Worm (Caenorhabditis elegans): ENCODE measurements around the gene F38B6.6.

The F38B6.6 gene

DNA sequence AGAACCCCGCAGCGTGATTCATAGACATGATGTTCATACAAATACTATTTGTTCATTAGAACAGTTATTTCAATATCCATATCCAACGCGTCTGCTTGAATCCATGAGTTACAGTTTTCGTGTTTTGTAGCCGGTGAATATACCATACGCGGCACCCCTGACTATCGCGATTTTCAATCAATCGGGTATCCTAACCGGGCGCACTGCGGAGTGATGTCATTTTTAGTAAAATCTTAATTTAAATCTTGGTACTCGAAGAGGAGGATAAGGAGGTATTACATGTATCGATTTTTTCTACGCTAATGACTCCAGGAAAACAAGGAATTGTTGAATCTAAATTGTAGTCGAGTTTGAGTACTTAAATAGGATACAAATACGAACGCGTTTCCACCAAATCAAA is 20.5 kb downstream of the F38B6.6 start:
- TF ChIP-seq him-1 (tag; optimal IDR thresholded peaks at IDR 0.05) (no peak), dao-5 (tag; optimal IDR thresholded peaks at IDR 0.05) (no peak), W03F9.2 (tag; optimal IDR thresholded peaks at IDR 0.05) (no peak)

DNA sequence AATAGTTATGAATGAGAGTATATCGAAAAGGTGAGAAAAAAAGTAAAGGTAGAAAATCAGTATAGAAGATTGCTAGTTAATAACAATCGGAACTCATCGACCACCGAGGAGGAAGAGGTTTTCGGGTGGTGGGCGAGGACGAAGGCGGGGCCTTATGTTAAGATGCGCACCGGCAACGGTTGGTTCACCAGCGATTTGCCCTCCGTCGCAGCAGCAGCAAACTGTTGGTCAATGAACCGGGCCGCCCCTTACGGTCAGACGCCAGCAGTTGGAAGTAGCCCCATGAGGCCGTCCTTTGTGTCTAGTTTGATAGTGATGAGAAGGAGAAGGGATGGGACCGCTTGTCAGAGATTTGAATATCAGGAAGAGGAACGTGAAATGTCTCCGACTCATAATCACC is 21.0 kb downstream of the F38B6.6 start, which contains the start of gene nhr-137:
Gene nhr-137, minus strand, starts transcription at position 101 of the 400 bp plus-strand sequence.
- TF ChIP-seq him-1 (tag; optimal IDR thresholded peaks at IDR 0.05) (no peak), W03F9.2 (tag; optimal IDR thresholded peaks at IDR 0.05) (no peak), dao-5 (tag; optimal IDR thresholded peaks at IDR 0.05) (no peak)

DNA sequence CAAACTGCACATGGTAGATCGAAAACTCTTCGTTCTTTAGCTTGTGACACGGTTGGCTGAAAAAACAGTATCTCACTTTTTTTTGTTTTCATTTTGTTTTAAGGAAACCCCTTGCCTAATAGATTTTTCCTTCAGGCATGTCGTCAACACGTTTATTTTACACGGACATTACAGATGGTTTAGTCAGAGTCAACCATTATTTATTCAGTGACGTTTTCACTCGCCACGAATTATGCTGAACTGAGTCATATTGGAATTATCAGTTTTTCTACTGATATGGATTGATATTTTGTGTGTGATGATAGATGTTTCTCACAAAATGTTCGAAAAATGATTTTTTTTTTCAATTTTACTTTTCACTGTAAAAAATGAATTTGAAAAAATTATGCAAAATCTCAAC is 22.4 kb downstream of the F38B6.6 start:
- TF ChIP-seq him-1 (tag; optimal IDR thresholded peaks at IDR 0.05), result no peak
- TF ChIP-seq dao-5 (tag; optimal IDR thresholded peaks at IDR 0.05), result no peak

DNA sequence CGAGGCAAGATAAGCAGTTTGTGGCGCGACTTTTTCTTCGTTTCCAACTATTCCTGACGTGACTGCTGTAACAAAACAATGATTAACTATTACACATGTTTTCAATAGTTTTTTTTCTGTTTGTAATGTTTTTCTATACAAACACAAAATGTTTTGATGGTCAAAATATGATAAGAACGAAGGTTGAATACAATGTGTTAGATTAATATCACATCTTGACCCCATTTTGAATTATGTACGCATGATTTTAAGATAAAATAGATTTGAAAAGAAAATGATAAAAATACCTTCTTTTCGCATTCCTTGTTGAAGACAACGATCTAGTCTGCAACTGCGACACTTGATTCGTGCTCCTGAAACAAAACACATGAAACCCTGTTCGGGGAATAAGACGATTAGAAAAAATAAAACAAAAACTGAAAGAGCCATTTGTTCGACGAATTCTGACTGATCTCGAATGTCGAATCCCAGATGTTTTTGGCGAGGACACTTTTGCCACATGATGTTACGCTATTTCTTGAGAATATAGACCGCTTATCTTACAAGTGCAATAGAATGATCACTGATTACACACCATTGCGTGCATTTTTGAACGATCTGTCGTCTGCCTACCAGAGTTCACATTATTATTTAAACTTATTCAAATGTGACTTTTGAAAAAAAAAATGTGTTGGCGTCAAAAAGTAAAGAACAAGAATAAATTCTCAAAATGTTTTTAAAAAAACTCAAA is 24.6 kb downstream of the F38B6.6 start:
- TF ChIP-seq dao-5 (tag; optimal IDR thresholded peaks at IDR 0.05) (no peak), him-1 (tag; optimal IDR thresholded peaks at IDR 0.05) (no peak), W03F9.2 (tag; optimal IDR thresholded peaks at IDR 0.05) (no peak)

DNA sequence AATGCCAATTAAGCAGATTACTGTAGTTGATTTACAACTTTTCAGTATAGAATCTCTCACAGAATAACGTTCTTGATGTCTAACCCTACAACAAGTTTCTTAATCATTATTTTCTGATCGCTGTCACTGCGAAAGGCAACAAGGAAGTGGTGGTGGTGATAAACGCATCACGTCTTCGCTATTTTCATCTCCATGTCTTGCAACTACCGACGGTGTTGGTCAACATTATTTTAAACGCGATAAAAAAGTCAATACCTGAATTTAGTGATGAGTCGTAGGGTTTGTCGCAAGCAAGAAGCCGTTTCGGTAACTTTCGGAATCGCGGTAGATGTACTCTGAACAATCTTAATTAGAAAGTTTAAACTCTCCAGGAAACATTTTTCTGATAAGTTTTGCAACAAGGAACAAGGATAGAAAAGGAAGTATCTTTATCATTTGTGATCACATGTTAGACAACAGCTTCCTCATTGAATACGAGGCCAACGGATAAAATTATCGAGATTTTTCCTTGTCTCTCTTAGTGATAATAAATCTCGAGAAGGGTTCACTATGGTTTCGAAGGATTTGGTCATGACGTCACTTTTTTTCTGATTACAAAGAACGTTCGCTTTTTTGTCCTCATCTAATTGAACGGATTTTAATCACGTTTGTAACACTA is 26.0 kb downstream of the F38B6.6 start:
- TF ChIP-seq him-1 (tag; optimal IDR thresholded peaks at IDR 0.05), result no peak
- TF ChIP-seq W03F9.2 (tag; optimal IDR thresholded peaks at IDR 0.05), result no peak
- no peak for TF ChIP-seq dao-5 (tag; optimal IDR thresholded peaks at IDR 0.05)

DNA sequence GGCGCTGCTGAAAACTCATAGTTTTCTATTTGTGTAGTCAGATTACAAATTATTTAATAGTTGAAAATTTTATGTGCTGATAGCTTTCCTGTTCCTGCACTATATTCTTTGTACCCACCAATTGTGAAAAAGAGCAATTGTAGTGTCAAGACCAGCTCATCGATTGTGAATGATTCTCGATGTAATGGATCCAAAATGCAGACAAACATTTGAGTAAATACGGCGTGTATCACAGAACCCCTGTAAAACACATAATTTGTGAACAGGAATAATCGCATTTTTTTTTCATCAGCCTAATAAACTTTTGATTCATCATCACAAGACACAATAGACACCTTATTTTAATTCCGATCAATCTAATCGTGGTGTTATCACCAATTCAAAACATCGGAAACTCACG is 27.6 kb downstream of the F38B6.6 start:
- no peak for TF ChIP-seq dao-5 (tag; optimal IDR thresholded peaks at IDR 0.05)
- TF ChIP-seq W03F9.2 (tag; optimal IDR thresholded peaks at IDR 0.05), result no peak
- TF ChIP-seq him-1 (tag; optimal IDR thresholded peaks at IDR 0.05), result no peak

DNA sequence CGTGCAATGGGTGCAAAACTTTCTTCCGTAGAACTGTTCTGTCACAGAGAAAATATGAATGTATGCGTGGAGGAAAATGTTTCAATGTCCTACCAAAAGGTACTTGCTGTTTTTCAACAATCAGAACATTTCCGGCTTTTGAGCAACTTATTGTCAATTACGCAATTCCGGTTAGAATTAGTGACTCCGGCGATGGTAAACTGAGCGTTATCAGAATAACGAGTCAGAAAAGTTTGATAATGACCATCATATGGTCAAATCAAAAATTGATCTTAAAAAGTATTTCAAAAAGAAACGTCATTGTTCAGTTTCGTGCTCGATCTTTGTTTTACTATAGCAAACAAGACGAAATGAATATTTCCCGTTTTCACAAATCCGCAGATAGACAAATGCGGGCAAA is 33.1 kb downstream of the F38B6.6 start:
- TF ChIP-seq him-1 (tag; optimal IDR thresholded peaks at IDR 0.05) (no peak), dao-5 (tag; optimal IDR thresholded peaks at IDR 0.05) (no peak), W03F9.2 (tag; optimal IDR thresholded peaks at IDR 0.05) (no peak)

DNA sequence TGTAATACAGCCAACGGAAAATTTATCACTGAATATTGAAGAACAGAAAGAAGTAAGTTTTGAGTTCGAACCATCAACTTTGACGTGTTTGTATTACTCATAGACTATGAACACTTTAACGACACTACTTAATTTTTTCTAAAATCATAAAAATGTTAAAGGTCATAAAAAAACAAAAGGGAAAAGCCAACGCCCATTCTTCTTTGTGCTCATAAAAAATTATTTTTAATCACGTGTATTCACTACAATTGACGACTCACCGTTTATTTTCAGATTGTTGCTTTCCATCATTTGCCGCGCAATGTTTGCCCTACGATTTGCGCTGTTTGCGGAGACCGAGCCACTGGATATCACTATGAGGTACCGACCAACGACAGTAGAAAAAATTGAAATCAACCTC is 33.6 kb downstream of the F38B6.6 start:
- TF ChIP-seq him-1 (tag; optimal IDR thresholded peaks at IDR 0.05), result no peak

DNA sequence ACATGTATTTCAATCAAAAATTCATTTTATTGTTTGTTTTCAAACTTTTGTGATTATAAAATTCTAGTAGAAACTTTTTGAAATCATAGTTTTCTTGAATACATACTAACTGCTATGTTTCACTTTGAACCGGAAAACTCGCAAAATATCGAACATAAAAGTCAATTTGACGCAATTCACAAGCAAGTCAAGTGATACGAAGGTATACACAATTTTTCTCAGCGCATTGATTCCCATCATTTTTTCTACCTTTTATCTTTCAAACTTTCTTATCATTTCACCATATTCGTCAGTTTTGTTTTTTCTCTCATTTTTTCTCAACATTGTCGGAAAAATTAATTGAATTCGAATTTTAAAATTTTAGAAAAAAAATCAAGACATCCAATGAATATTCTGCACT is 34.7 kb downstream of the F38B6.6 start, which contains the start of gene nhr-173:
Gene nhr-173, plus strand, starts transcription at position 366 of the 400 bp plus-strand sequence.
- TF ChIP-seq him-1 (tag; optimal IDR thresholded peaks at IDR 0.05) (no peak), W03F9.2 (tag; optimal IDR thresholded peaks at IDR 0.05) (no peak), dao-5 (tag; optimal IDR thresholded peaks at IDR 0.05) (no peak)

DNA sequence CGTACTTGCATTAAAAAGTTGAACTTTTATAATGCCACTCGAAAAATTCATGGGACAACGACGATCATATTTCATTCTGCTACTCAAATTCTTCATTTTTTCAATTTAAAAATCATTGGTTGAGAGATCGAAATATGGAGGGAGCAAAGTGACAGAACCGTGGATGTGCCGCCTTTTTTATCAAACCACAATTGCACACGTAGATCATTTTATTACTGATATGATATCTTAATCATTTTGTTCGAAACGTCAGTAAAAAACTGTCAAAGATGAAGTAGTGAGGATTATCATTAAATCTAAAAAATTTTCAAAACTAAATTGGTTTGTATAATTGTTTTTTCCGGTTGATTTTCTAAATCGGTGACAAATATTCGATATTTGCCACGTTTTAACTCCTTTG is 35.7 kb downstream of the F38B6.6 start:
- TF ChIP-seq dao-5 (tag; optimal IDR thresholded peaks at IDR 0.05) (no peak), W03F9.2 (tag; optimal IDR thresholded peaks at IDR 0.05) (no peak), him-1 (tag; optimal IDR thresholded peaks at IDR 0.05) (no peak)

DNA sequence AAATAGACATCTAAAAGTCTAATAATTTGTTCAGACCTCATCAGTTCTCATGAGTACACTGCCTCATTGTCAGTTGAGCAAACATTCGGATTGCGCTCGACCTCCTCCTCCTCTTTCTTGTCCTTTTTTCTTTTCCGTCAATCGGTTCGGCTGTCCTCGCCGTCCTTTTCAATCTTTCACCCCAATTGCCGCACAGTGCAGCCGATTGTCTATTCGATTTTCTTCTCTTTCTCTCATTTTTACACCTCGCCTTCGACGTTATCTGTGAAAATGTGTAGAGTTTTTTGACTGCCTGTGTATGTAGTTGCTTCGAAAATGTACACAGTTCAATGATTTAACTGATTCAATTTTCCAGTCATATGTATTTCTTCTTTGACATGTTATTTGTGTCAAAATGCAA is 36.7 kb downstream of the F38B6.6 start:
- no peak for TF ChIP-seq him-1 (tag; optimal IDR thresholded peaks at IDR 0.05)
- TF ChIP-seq W03F9.2 (tag; optimal IDR thresholded peaks at IDR 0.05), result no peak
- TF ChIP-seq dao-5 (tag; optimal IDR thresholded peaks at IDR 0.05), result no peak

DNA sequence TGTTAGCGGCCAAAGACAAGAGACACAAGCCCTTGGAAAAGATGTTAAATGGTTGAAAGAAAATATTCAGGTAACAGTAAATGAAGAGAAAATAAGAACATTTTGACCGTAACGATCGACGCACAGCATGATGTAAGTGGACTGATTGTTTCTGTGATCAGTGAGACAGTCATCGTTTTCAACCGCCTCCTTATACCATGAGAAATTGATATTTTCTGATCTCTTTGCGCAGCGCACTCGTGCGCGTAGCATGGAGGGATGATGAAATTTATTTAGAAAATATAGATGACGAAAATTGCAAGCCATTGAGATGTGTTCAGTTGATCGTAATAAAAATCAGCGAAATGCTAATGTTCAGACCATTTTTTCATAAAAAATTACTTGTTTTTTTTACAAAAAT is 40.3 kb downstream of the F38B6.6 start:
- TF ChIP-seq W03F9.2 (tag; optimal IDR thresholded peaks at IDR 0.05) (no peak), dao-5 (tag; optimal IDR thresholded peaks at IDR 0.05) (no peak), him-1 (tag; optimal IDR thresholded peaks at IDR 0.05) (no peak)

DNA sequence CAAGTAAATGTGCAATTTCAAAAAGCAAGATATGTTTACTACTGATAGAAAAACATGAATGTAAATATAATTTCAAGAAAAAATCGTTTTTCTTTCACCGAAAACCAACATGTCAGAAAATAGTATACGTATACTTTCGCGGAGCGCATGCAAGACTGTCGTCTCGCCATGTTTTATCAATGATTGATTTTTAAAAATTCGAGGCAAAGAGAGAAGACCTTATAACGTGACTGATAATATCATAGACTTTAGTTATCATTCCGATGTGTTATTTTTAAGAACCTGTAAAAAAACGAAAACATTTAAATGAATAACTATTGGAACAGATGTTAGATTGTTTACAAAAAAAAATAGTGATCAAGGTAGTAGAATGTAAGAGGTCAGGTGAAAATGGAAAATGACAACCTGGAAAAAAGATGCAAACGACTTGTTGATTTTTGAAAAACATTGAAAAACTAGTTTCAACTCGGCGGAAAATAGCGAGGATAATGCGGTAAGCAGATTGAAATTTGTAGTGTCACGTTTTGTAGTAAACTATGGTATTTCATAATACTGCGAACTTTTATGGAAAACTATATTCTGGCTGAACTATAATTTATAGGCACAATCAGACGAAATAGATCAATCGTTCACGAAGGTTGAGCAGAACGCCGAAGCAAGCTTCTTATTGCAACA is 43.4 kb downstream of the F38B6.6 start:
- TF ChIP-seq him-1 (tag; optimal IDR thresholded peaks at IDR 0.05) (no peak), dao-5 (tag; optimal IDR thresholded peaks at IDR 0.05) (no peak), W03F9.2 (tag; optimal IDR thresholded peaks at IDR 0.05) (no peak)

DNA sequence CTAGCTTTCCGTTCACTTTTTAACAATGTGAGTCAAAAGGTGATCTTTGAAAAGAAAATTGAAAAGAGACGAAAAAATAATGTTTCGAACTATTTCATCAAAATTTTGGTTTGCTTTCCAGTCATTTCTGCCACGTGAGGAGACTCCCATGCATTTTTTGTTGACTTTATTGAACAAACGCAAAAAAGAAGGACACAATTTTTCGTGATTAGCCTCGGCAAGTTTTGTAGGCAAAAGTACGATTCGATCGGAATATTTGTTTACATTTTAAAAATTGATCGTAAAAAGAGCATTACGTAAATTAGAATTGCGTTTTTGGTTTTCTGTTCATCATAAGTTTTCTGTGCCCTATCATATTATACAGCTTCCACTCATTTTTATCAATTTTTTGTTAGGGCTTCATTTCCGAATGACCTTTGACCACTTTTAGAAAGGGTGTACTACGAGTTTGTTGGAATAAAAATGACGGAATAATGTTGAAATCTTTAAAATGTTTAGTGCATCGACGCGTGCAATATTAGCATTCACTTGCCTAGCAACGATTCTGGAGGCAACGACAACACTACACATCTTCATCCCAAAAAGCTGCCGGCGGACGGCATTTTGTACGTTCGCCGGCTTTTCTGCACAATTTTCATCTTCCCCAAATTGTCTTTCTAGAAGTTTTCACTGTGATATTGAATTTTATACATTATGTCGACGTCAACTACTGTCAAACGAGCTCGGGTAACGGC is 44.7 kb downstream of the F38B6.6 start, which contains the start of gene C56E10.3:
Gene C56E10.3, plus strand, starts transcription at position 684 of the 734 bp plus-strand sequence.
- TF ChIP-seq dao-5 (tag; optimal IDR thresholded peaks at IDR 0.05), result no peak
- no peak for TF ChIP-seq W03F9.2 (tag; optimal IDR thresholded peaks at IDR 0.05)
- no peak for TF ChIP-seq him-1 (tag; optimal IDR thresholded peaks at IDR 0.05)

All from whole organism, L4/young adult.